Fruit fly (Drosophila melanogaster): ENCODE results near the gene CG3534.

Gene CG3534

DNA sequence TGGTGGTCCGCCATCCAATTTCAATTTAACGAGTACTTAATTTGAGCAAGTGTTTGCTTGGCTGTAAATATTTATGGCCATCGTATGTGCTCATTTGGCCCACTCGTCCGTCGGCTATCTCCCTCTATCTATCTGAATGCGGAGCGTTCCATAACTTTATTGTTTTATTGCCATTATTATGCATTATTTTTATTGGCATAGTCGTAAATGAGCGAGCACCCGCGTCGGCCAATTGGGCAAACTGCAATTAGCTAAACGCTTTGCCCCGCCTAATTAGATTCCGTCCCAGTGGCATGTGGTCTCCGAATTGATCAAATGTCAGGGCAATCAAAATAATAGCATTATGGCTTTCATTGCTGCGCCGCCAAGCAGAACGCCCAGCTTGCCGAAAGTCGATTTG, 33.9 kb upstream of the CG3534 start:
- TF ChIP-seq N (GFP tag; optimal IDR thresholded peaks at IDR 0.05): no peak
- TF ChIP-seq ey (GFP tag; optimal IDR thresholded peaks at IDR 0.05): no peak
- TF ChIP-seq Abd-B (GFP tag; optimal IDR thresholded peaks at IDR 0.05): no peak
- TF ChIP-seq sage (GFP tag; optimal IDR thresholded peaks at IDR 0.05): no peak
- no peak for TF ChIP-seq Hr83 (GFP tag; optimal IDR thresholded peaks at IDR 0.05; ENCODE audit: poor library complexity, severe bottlenecking)
- no peak for TF ChIP-seq Mio (GFP tag; optimal IDR thresholded peaks at IDR 0.05)

DNA sequence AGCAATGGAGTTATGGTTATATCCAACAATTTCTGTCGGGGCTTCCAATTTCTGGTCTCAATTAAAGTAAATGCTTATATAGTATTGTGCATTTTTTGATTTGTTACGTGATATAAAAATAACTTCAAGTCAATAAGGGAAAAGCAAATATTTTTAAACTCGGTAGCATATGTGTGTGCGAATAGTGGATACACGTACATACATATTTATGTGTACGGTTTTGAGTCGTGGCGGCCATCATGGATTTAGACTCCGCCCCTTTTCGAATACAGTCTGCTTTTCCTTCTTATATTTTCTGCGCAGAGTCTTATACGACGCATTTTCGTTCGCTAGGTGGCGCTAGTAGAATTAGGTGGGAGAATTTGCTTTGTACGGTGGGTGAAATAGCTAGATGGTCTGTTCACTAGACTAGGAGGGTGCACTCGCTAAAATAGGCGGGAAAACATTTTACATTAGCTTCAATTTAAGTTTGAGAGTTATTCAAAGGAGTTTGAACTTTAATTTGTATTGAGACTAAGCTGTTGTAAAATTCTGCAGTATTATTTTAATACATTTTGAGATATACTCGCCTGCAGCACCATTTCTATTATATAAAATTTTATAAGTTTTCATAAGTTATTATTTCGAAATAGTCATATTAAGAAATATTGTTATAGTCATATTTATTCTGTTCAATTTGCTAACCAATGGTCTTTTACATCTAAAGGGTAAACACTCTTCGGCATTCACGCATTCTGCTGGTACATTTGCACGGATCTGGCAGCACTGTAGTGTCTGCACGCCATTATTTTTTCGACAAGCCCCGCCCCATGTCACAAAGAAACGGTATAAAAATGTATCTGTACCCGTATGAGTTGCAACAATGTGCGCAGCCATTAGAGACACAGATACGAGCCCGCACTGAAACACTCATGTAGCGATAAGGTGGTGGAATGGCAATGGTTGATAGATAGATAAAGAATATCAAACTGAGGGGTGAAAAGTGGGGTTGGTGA, 26.6 kb upstream of the CG3534 start:
- TF ChIP-seq Hr83 (GFP tag; optimal IDR thresholded peaks at IDR 0.05; ENCODE audit: poor library complexity, severe bottlenecking) (no peak), pan (optimal IDR thresholded peaks at IDR 0.05) (no peak), fru (GFP tag; optimal IDR thresholded peaks at IDR 0.05) (no peak), Vsx2 (GFP tag; optimal IDR thresholded peaks at IDR 0.05; ENCODE audit: partially characterized antibody) (peak; percentile 52), Hnf4 (GFP tag; optimal IDR thresholded peaks at IDR 0.05) (peak; percentile 14), woc (GFP tag; optimal IDR thresholded peaks at IDR 0.05) (peak; percentile 64), Myc (optimal IDR thresholded peaks at IDR 0.05) (peak; percentile 93), sv (GFP tag; optimal IDR thresholded peaks at IDR 0.05) (peak; percentile 38), OdsH (GFP tag; optimal IDR thresholded peaks at IDR 0.05) (peak; percentile 35), CG9705 (GFP tag; optimal IDR thresholded peaks at IDR 0.05) (peak; percentile 44), HLH106 (tag; optimal IDR thresholded peaks at IDR 0.05) (peak; percentile 69)

DNA sequence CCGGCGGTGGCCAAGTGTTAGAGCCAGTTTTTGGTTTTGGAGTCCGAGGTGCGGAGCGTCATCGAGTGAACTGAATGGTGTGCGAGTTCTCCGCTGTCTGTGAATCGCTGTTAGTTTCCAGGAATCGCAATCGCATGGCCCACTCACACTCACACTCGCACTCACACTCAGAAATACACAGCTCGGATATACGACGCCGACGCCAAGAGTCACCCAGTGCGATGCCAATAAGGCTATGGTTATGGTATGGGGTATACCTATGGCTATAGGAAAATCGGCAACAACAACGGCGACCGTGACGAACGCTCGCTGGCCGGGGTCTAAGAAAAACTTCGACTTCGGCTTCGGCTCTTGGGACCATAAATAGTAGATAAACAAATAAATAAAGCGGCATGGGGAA, 24.1 kb upstream of the CG3534 start, which contains the start of gene Abd-B:
Gene Abd-B, minus strand, starts transcription at position 101 of the 400 bp plus-strand sequence.
- TF ChIP-seq usp (GFP tag; optimal IDR thresholded peaks at IDR 0.05) (no peak), pan (optimal IDR thresholded peaks at IDR 0.05) (no peak), sage (GFP tag; optimal IDR thresholded peaks at IDR 0.05) (no peak), HLH106 (tag; optimal IDR thresholded peaks at IDR 0.05) (no peak), psq (GFP tag; optimal IDR thresholded peaks at IDR 0.05) (no peak), Myc (optimal IDR thresholded peaks at IDR 0.05) (no peak), foxo (GFP tag; optimal IDR thresholded peaks at IDR 0.05) (no peak), Vsx2 (GFP tag; optimal IDR thresholded peaks at IDR 0.05; ENCODE audit: partially characterized antibody) (no peak), N (GFP tag; optimal IDR thresholded peaks at IDR 0.05) (no peak), ey (GFP tag; optimal IDR thresholded peaks at IDR 0.05) (no peak), rgr (GFP tag; optimal IDR thresholded peaks at IDR 0.05) (no peak), dmrt93B (GFP tag; optimal IDR thresholded peaks at IDR 0.05) (no peak), Dif (GFP tag; optimal IDR thresholded peaks at IDR 0.05; ENCODE audit: partially characterized antibody) (no peak), woc (GFP tag; optimal IDR thresholded peaks at IDR 0.05) (no peak), GATAd (GFP tag; optimal IDR thresholded peaks at IDR 0.05) (no peak), Hr78 (GFP tag; optimal IDR thresholded peaks at IDR 0.05) (no peak), dsf (GFP tag; optimal IDR thresholded peaks at IDR 0.05; ENCODE audit: borderline replicate concordance) (no peak)

DNA sequence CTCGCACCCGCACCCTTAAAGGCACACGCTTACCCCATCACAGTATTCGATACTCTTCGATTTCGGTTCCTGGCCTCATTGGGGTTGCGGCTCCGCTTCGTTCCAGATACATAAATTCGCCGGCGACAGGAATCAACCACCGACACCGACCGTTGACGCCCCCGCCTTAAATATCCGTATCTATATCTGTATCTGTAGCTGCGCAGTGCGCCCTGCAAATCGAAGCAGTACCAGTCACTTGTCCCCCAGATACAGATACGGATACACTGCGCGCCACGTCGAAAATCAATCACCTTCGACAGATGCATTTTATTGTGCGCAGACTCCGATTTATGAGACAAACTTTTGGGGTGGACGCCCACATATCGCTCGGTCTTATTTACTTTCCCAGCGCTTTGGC, 23.7 kb upstream of the CG3534 start:
- TF ChIP-seq fru (GFP tag; optimal IDR thresholded peaks at IDR 0.05) (no peak), Mio (GFP tag; optimal IDR thresholded peaks at IDR 0.05) (no peak), foxo (GFP tag; optimal IDR thresholded peaks at IDR 0.05) (no peak), Myc (optimal IDR thresholded peaks at IDR 0.05) (no peak), Abd-B (GFP tag; optimal IDR thresholded peaks at IDR 0.05) (no peak), dsf (GFP tag; optimal IDR thresholded peaks at IDR 0.05; ENCODE audit: borderline replicate concordance) (no peak), woc (GFP tag; optimal IDR thresholded peaks at IDR 0.05) (no peak), GATAd (GFP tag; optimal IDR thresholded peaks at IDR 0.05) (no peak)

DNA sequence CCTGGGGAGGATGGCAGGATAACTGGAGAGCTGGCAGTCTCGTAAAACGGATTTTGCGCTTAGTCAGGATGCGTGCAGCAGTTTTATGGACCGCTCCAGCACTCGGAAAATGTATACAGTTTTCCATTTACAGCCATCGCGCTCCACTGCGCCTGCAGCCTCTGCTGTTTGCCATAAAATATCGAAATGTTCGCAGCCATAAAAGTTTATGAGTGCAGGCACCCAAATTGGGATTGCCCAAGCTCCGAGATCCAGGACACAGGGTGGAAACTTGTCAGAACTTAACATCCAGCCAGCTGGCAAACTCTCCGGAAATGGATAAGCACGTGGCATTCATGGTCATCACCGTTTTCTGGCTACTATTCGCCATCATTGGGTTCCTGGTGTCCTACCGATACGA, 21.3 kb upstream of the CG3534 start, which contains the start of gene VhaM9.7-d:
Gene VhaM9.7-d, plus strand, starts transcription at position 301 of the 400 bp plus-strand sequence.
- TF ChIP-seq pan (optimal IDR thresholded peaks at IDR 0.05) (no peak), woc (GFP tag; optimal IDR thresholded peaks at IDR 0.05) (no peak), tai (GFP tag; optimal IDR thresholded peaks at IDR 0.05) (no peak), sage (GFP tag; optimal IDR thresholded peaks at IDR 0.05) (no peak), ey (GFP tag; optimal IDR thresholded peaks at IDR 0.05) (no peak)

DNA sequence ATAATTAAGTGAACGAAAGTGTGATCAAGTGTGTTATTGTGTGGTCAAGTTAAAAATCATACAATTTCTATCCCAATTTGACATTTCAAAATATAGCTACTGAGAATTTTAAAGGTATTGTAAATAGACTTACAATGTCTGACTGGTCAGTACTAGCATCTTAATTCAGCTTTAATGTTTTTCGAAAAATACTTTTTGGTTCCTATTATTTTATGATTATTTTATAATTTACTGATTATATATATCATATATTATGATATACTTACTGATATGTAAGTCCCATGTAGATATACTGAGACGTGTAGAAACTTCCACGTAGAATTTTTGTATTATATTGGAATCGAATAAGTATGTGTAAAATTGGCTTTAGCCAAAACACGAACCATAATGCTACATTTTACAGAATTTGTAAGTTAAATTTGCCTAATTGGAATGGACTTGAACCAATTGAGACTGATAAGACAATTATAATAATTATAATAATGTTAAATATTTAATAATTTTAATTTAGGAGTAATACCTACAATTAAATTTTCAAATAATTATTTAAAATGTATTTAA, 18.4 kb upstream of the CG3534 start, which contains the start of gene Actn3:
Gene Actn3, minus strand, starts transcription at position 51 of the 561 bp plus-strand sequence.
- TF ChIP-seq h (GFP tag; optimal IDR thresholded peaks at IDR 0.05) (no peak), Myc (optimal IDR thresholded peaks at IDR 0.05) (peak; percentile 21)

Measured in whole organism, wandering third instar larva.